Worm (Caenorhabditis elegans) whole organism, mixed stage, embryonic: ENCODE data around the gene W08E12.7.

Experiments used
- elt-3 ChIP-seq: fragments of 150-350 bp; optimal IDR thresholded peaks from 2 replicates; lab custom pipeline; 2014; ENCODE audit warnings: missing biosample characterization, missing genetic modification characterization
- lsy-2 ChIP-seq: fragments of 150-350 bp; optimal IDR thresholded peaks from 2 replicates; lab custom pipeline; 2014; ENCODE audit warnings: missing biosample characterization, missing genetic modification characterization

- no peak for TF ChIP-seq elt-3 (tag; lab: Kevin White, UChicago)
- no peak for TF ChIP-seq lsy-2 (tag; lab: Kevin White, UChicago)
Measured at ce11 chrIV:3296578-3297549, 1.9 kb downstream of the W08E12.7 start.
